Worm (Caenorhabditis elegans) whole organism, young adult: ENCODE measurements around the gene nhr-273.

Experiments used
- F22D6.2 ChIP-seq: sonication (generic microtip); optimal IDR thresholded peaks from 2 replicates; lab custom pipeline; 2016; ENCODE audit warnings: mild to moderate bottlenecking, missing genetic modification characterization, missing compliant biosample characterization
- F23B12.7 ChIP-seq: sonication (generic microtip); optimal IDR thresholded peaks from 2 replicates; lab custom pipeline; 2017; ENCODE audit warnings: missing genetic modification characterization, mild to moderate bottlenecking, missing compliant biosample characterization, antibody characterized with exemption, moderate library complexity; ENCODE audit not compliant: insufficient read depth
- Y95B8A.8 ChIP-seq: fragments of 200-800 bp; sonication (Bioruptor generic); IDR thresholded peaks from 2 replicates; pipeline ENCODE4 v1.3.6; 2022; ENCODE audit warnings: missing genetic modification reagents, missing genetic modification characterization, missing compliant biosample characterization
- lir-1 ChIP-seq: fragments of 200-800 bp; sonication (Bioruptor generic); conservative IDR thresholded peaks from 2 replicates; pipeline ENCODE4 v1.3.6; 2022; ENCODE audit warnings: missing genetic modification reagents, missing genetic modification characterization, missing compliant biosample characterization
- snpc-1.3 ChIP-seq: sonication (generic microtip); optimal IDR thresholded peaks from 2 replicates; lab custom pipeline; 2017; ENCODE audit warnings: missing genetic modification characterization, mild to moderate bottlenecking, missing compliant biosample characterization, antibody characterized with exemption, moderate library complexity, missing genotype, missing genetic modification reagents; ENCODE audit not compliant: insufficient read depth
- snpc-4 ChIP-seq, 5 experiments: fragments of 150-350 bp in 1 of 5; sonication (generic microtip) in 4 of 5; optimal IDR thresholded peaks; 2 replicates each; lab custom pipeline; 2014 to 2018; ENCODE audit warnings: missing genetic modification characterization in 5 of 5, missing biosample characterization in 3 of 5, antibody characterized with exemption in 2 of 5, mild to moderate bottlenecking in 2 of 5, missing compliant biosample characterization in 2 of 5, missing genotype in 2 of 5, moderate library complexity in 2 of 5, missing genetic modification reagents in 1 of 5
- sptf-2 ChIP-seq: fragments of 200-800 bp; sonication (Bioruptor generic); optimal IDR thresholded peaks from 2 replicates; lab custom pipeline; 2018; ENCODE audit warnings: mild to moderate bottlenecking, missing genetic modification characterization, missing compliant biosample characterization
- tbx-9 ChIP-seq: sonication (generic microtip); optimal IDR thresholded peaks from 2 replicates; lab custom pipeline; 2016; ENCODE audit warnings: borderline replicate concordance, missing genetic modification characterization, inconsistent platforms, missing compliant biosample characterization
- ztf-28 ChIP-seq: fragments of 200-800 bp; sonication (Bioruptor generic); IDR thresholded peaks from 2 replicates; pipeline ENCODE4 v1.3.6; 2022; ENCODE audit warnings: missing genetic modification reagents, missing genetic modification characterization, missing compliant biosample characterization
- ztf-3 ChIP-seq: fragments of 200-800 bp; sonication (Bioruptor generic); optimal IDR thresholded peaks from 2 replicates; lab custom pipeline; 2018; ENCODE audit warnings: mild to moderate bottlenecking, missing genetic modification characterization, missing compliant biosample characterization

DNA sequence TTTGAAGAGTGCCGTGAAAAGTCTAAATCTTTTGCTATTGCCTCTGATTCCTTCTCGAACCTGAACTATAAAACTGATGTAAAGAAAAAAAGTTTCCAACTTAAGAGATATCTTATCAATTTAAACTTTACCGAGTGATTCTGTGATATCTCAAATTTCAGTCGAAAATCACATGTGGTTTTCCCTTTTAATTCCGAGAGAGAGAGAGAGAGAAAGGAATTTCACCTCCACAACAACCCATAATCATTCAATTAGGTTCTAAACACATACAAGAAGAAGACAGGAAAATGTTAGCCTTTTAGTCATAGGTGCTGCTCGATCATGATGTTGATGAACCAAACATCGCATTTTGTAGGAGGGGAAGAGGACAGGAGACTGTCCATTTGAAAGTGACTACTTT is 44.0 kb upstream of the nhr-273 start:
- TF ChIP-seq Y95B8A.8 (GFP tag; lab: Robert Waterston, UW), result no peak
- TF ChIP-seq ztf-28 (GFP tag; lab: Robert Waterston, UW), result no peak
- no peak for TF ChIP-seq sptf-2
- TF ChIP-seq lir-1 (GFP tag; lab: Robert Waterston, UW), result no peak
- TF ChIP-seq snpc-4 (GFP tag; optimal IDR thresholded peaks at IDR 0.05; lab: Kevin White, UChicago), result no peak
- TF ChIP-seq snpc-4 (tag; optimal IDR thresholded peaks at IDR 0.05; lab: Kevin White, UChicago), result no peak
- TF ChIP-seq tbx-9 (tag; lab: Kevin White, UChicago), result no peak
- no peak for TF ChIP-seq snpc-1.3 (tag; lab: Kevin White, UChicago)
- no peak for TF ChIP-seq F22D6.2
- TF ChIP-seq ztf-3 (GFP tag; lab: Kevin White, UChicago), result no peak
- TF ChIP-seq F23B12.7 (tag; lab: Kevin White, UChicago), result no peak
